Fruit fly (Drosophila melanogaster) S2 (cell line): ENCODE results near the gene CG32091.

ENCODE experiments used
- CG8478 ChIP-seq: fragments of >200 bp; optimal IDR thresholded peaks from 2 replicates; lab custom pipeline; 2018
- CTCF ChIP-seq, 2 experiments: fragments of >200 bp; optimal IDR thresholded peaks; 2 replicates each; lab custom pipeline; 2018

- no peak for TF ChIP-seq CG8478 (lab: Kevin White, UChicago)
- no peak for TF ChIP-seq CTCF (optimal IDR thresholded peaks at IDR 0.05; lab: Kevin White, UChicago)
Measured at dm6 chr3L:11622750-11623149, 8.4 kb upstream of the CG32091 start.
